Fruit fly (Drosophila melanogaster): Measurements from ENCODE around the gene CG14285.

The CG14285 gene

dm6 chr3R:18989819-18990137 lies 35.1 kb upstream of the CG14285 start:
- TF ChIP-seq CkIIα-i1 (GFP tag; IDR thresholded peaks at IDR 0.05) (no peak), pita (GFP tag; optimal IDR thresholded peaks at IDR 0.05) (no peak), CTCF (GFP tag; optimal IDR thresholded peaks at IDR 0.05) (no peak), dmrt11E (tag; optimal IDR thresholded peaks at IDR 0.05) (no peak), CHES-1-like (GFP tag; optimal IDR thresholded peaks at IDR 0.05) (no peak), pan (optimal IDR thresholded peaks at IDR 0.05) (no peak), pan (GFP tag; optimal IDR thresholded peaks at IDR 0.05 in 1 of 2, IDR thresholded peaks at IDR 0.05 in 1 of 2) (no peak), CG9215 (GFP tag; IDR thresholded peaks at IDR 0.05) (no peak), abd-A (tag; optimal IDR thresholded peaks at IDR 0.05) (peak; percentile 16), pfk (GFP tag; optimal IDR thresholded peaks at IDR 0.05) (no peak), gcm (GFP tag; optimal IDR thresholded peaks at IDR 0.05) (peak; percentile 59), CG2712 (tag; optimal IDR thresholded peaks at IDR 0.05) (no peak), CG8765 (GFP tag; IDR thresholded peaks at IDR 0.05) (no peak), CG10267 (tag; optimal IDR thresholded peaks at IDR 0.05) (no peak), CG42726 (GFP tag; IDR thresholded peaks at IDR 0.05; ENCODE audit: partially characterized antibody) (no peak), CG30403 (GFP tag; optimal IDR thresholded peaks at IDR 0.05) (no peak), Blimp-1 (GFP tag; optimal IDR thresholded peaks at IDR 0.05) (peak; percentile 12), btn (GFP tag; optimal IDR thresholded peaks at IDR 0.05) (no peak), CG12299 (tag; optimal IDR thresholded peaks at IDR 0.05) (no peak), maf-S (GFP tag; optimal IDR thresholded peaks at IDR 0.05) (no peak), ap (GFP tag; IDR thresholded peaks at IDR 0.05) (no peak), kni (GFP tag; optimal IDR thresholded peaks at IDR 0.05) (peak; percentile 57), CG34224 (GFP tag; IDR thresholded peaks at IDR 0.05; ENCODE audit: partially characterized antibody) (no peak), HHEX (GFP tag; optimal IDR thresholded peaks at IDR 0.05) (no peak), D (optimal IDR thresholded peaks at IDR 0.05) (peak; percentile 47), D (GFP tag; optimal IDR thresholded peaks at IDR 0.05) (no peak), lbe (GFP tag; optimal IDR thresholded peaks at IDR 0.05) (no peak), Oli (tag; optimal IDR thresholded peaks at IDR 0.05) (no peak), CG9932 (GFP tag; IDR thresholded peaks at IDR 0.05) (no peak), CG18764 (GFP tag; optimal IDR thresholded peaks at IDR 0.05) (no peak)

- no peak for TF ChIP-seq Sox100B (GFP tag; optimal IDR thresholded peaks at IDR 0.05)
- peak in 1 of 2 experiments; percentile 17 for TF ChIP-seq Pdp1 (GFP tag; optimal IDR thresholded peaks at IDR 0.05)
- no peak for TF ChIP-seq CG13123 (GFP tag; optimal IDR thresholded peaks at IDR 0.05)
- no peak for TF ChIP-seq Camta (GFP tag; optimal IDR thresholded peaks at IDR 0.05)
- no peak for TF ChIP-seq ap (GFP tag; IDR thresholded peaks at IDR 0.05)
- peak; percentile 62; the same call in 1 of the 2 replicates for TF ChIP-seq Xrp1 (GFP tag; IDR thresholded peaks at IDR 0.05)
- TF ChIP-seq Blimp-1 (GFP tag; optimal IDR thresholded peaks at IDR 0.05), result peak; percentile 36
- no peak for TF ChIP-seq gt (GFP tag; IDR thresholded peaks at IDR 0.05)
- peak; percentile 13 for TF ChIP-seq CG30403 (GFP tag; optimal IDR thresholded peaks at IDR 0.05)
- no peak for TF ChIP-seq CG11247 (GFP tag; IDR thresholded peaks at IDR 0.05)
- TF ChIP-seq mirr (GFP tag; optimal IDR thresholded peaks at IDR 0.05), result no peak
- TF ChIP-seq CG4617 (GFP tag; optimal IDR thresholded peaks at IDR 0.05; ENCODE audit: borderline replicate concordance), result no peak
- peak; percentile 50 for TF ChIP-seq dmrt11E (tag; optimal IDR thresholded peaks at IDR 0.05)
- TF ChIP-seq phol (tag; optimal IDR thresholded peaks at IDR 0.05), result peak; percentile 37
- no peak for TF ChIP-seq CG12219 (GFP tag; optimal IDR thresholded peaks at IDR 0.05)
- no peak for TF ChIP-seq Dp (GFP tag; optimal IDR thresholded peaks at IDR 0.05)
- TF ChIP-seq Hr51 (GFP tag; optimal IDR thresholded peaks at IDR 0.05), result peak in 1 of 2 experiments; percentile 33
- no peak for TF ChIP-seq h (optimal IDR thresholded peaks at IDR 0.05)
- TF ChIP-seq CG2678 (tag; optimal IDR thresholded peaks at IDR 0.05), result peak; percentile 16
- no peak for TF ChIP-seq Rfx (GFP tag; IDR thresholded peaks at IDR 0.05)
- TF ChIP-seq Sox102F (GFP tag; optimal IDR thresholded peaks at IDR 0.05), result peak; percentile 18
- peak; percentile 14 for TF ChIP-seq CG15601 (tag; optimal IDR thresholded peaks at IDR 0.05)
- TF ChIP-seq PHDP (tag; optimal IDR thresholded peaks at IDR 0.05), result peak; percentile 21
- TF ChIP-seq prd (optimal IDR thresholded peaks at IDR 0.05), result no peak
- peak; percentile 30; the same call in 1 of the 3 replicates for TF ChIP-seq prd (GFP tag; IDR thresholded peaks at IDR 0.05)
- TF ChIP-seq unpg (GFP tag; optimal IDR thresholded peaks at IDR 0.05), result peak; percentile 30
- no peak for TF ChIP-seq CG3065 (GFP tag; optimal IDR thresholded peaks at IDR 0.05)
These were observed 34.4 kb upstream of the CG14285 start for dm6 chr3R:18990514-18990913.

Data from whole organism, embryonic.